Fruit fly (Drosophila melanogaster) whole organism, embryonic: Measurements from ENCODE around the gene Mst84Dd.

Experiments used
- CG10462 ChIP-seq: fragments of 200-800 bp; sonication (Bioruptor generic); optimal IDR thresholded peaks from 2 replicates; lab custom pipeline; 2016; ENCODE audit warnings: missing biosample characterization, missing genetic modification characterization
- CG32767 ChIP-seq: fragments of 200-800 bp; sonication (Bioruptor generic); IDR thresholded peaks from 2 replicates; pipeline ENCODE4 v1.3.6; 2022; ENCODE audit warnings: missing biosample characterization, missing genetic modification characterization
- HHEX ChIP-seq: fragments of 200-800 bp; sonication (Bioruptor generic); optimal IDR thresholded peaks from 3 replicates; lab custom pipeline; 2017; ENCODE audit warnings: missing biosample characterization, mild to moderate bottlenecking, missing genetic modification characterization, missing genetic modification reagents
- HLH54F ChIP-seq: fragments of 200-800 bp; sonication (Bioruptor generic); optimal IDR thresholded peaks from 3 replicates; lab custom pipeline; 2016; ENCODE audit warnings: missing biosample characterization, missing genetic modification characterization
- MTF-1 ChIP-seq: fragments of 200-800 bp; sonication (Bioruptor generic); optimal IDR thresholded peaks from 2 replicates; lab custom pipeline; 2018; ENCODE audit warnings: missing biosample characterization, mild to moderate bottlenecking, missing genetic modification characterization, borderline replicate concordance
- Sox102F ChIP-seq: fragments of 200-800 bp; sonication (Bioruptor generic); optimal IDR thresholded peaks from 2 replicates; lab custom pipeline; 2018; ENCODE audit warnings: missing biosample characterization, mild to moderate bottlenecking, missing genetic modification characterization, moderate library complexity
- gem ChIP-seq: fragments of 200-800 bp; sonication (Bioruptor generic); optimal IDR thresholded peaks from 2 replicates; lab custom pipeline; 2019; ENCODE audit warnings: missing biosample characterization, mild to moderate bottlenecking, missing genetic modification characterization, moderate library complexity
- insv ChIP-seq, 2 experiments: fragments of 200-800 bp; sonication (Bioruptor generic); optimal IDR thresholded peaks; 3 replicates each; lab custom pipeline; 2016 to 2018; ENCODE audit warnings: missing biosample characterization in 2 of 2, missing genetic modification characterization in 2 of 2
- jumu ChIP-seq: fragments of 200-800 bp; sonication (Bioruptor generic); optimal IDR thresholded peaks from 3 replicates; lab custom pipeline; 2016; ENCODE audit warnings: missing biosample characterization, missing genetic modification characterization
- org-1 ChIP-seq: fragments of 200-800 bp; sonication (Bioruptor generic); optimal IDR thresholded peaks from 2 replicates; lab custom pipeline; 2017; ENCODE audit warnings: missing biosample characterization, missing genetic modification characterization
- phol ChIP-seq: fragments of 200-800 bp; sonication (Bioruptor generic); optimal IDR thresholded peaks from 3 replicates; lab custom pipeline; 2018; ENCODE audit warnings: missing biosample characterization, mild to moderate bottlenecking, missing genetic modification characterization, moderate library complexity
- tio ChIP-seq: fragments of 200-800 bp; sonication (Bioruptor generic); optimal IDR thresholded peaks from 2 replicates; lab custom pipeline; 2017; ENCODE audit warnings: missing biosample characterization, missing genetic modification characterization, inconsistent platforms
- unpg ChIP-seq: fragments of 200-800 bp; sonication (Bioruptor generic); optimal IDR thresholded peaks from 3 replicates; lab custom pipeline; 2018; ENCODE audit warnings: missing biosample characterization, mild to moderate bottlenecking, missing genetic modification characterization, moderate library complexity

DNA sequence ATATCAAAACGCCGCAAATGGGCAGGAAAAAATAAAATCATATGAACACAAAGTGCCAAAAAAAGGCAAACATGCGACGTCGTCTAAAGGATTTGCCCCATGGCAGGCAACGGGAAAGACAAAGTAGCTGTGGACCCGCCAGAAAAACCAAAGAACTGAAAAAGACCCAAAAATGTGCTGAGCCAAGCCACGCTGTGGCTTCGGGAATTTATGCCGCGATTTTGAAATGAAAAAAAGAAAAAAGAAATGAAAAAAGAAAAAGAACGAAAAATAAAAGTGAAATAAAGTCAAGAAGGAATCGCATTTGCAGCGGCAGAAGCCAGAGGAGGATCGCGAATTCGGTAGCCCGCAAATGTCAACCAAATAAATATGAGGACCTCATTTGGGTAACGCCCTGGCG is 41.0 kb downstream of the Mst84Dd start:
- TF ChIP-seq unpg (GFP tag; lab: Kevin White, UChicago) (no peak), Sox102F (no peak), insv (GFP tag; optimal IDR thresholded peaks at IDR 0.05; lab: Kevin White, UChicago) (no peak), jumu (GFP tag; lab: Kevin White, UChicago) (no peak), org-1 (GFP tag; lab: Kevin White, UChicago) (no peak), HHEX (GFP tag; lab: Kevin White, UChicago) (no peak), phol (tag; lab: Kevin White, UChicago) (no peak), HLH54F (GFP tag; lab: Kevin White, UChicago) (no peak), gem (tag; lab: Kevin White, UChicago) (no peak), CG10462 (no peak), CG32767 (GFP tag; lab: Robert Waterston, UW) (no peak), tio (no peak), MTF-1 (GFP tag; lab: Kevin White, UChicago) (no peak)
